Fruit fly (Drosophila melanogaster) whole organism, wandering third instar larva: ENCODE results near the gene sunz.

Source experiments
- Abd-B ChIP-seq: fragments of >200 bp; optimal IDR thresholded peaks from 2 replicates; lab custom pipeline; 2017; ENCODE audit warnings: missing biosample characterization, missing genetic modification characterization
- CG32264 ChIP-seq: fragments of 200-800 bp; sonication (Bioruptor generic); optimal IDR thresholded peaks from 2 replicates; lab custom pipeline; 2016; ENCODE audit warnings: missing biosample characterization, missing genetic modification characterization
- CG9705 ChIP-seq: fragments of 200-800 bp; sonication (Bioruptor generic); optimal IDR thresholded peaks from 2 replicates; lab custom pipeline; 2018; ENCODE audit warnings: missing biosample characterization, mild to moderate bottlenecking, missing genetic modification characterization
- Dfd ChIP-seq: fragments of >200 bp; optimal IDR thresholded peaks from 2 replicates; lab custom pipeline; 2017; ENCODE audit warnings: missing biosample characterization, missing genetic modification characterization
- GATAd ChIP-seq: sonication (Bioruptor generic); optimal IDR thresholded peaks from 2 replicates; lab custom pipeline; 2016; ENCODE audit warnings: missing biosample characterization, missing genetic modification characterization
- HLH106 ChIP-seq: fragments of 200-800 bp; optimal IDR thresholded peaks from 3 replicates; lab custom pipeline; 2019; ENCODE audit warnings: missing biosample characterization, mild to moderate bottlenecking, missing genetic modification characterization, moderate library complexity
- Hnf4 ChIP-seq: fragments of 200-800 bp; sonication (Bioruptor generic); optimal IDR thresholded peaks from 2 replicates; lab custom pipeline; 2016; ENCODE audit warnings: missing biosample characterization, mild to moderate bottlenecking, missing genetic modification characterization
- Hr78 ChIP-seq: fragments of >200 bp; optimal IDR thresholded peaks from 2 replicates; lab custom pipeline; 2017; ENCODE audit warnings: missing biosample characterization, missing genetic modification characterization
- Hr83 ChIP-seq: fragments of 200-300 bp; sonication (Bioruptor generic); optimal IDR thresholded peaks from 2 replicates; lab custom pipeline; 2016; ENCODE audit warnings: missing biosample characterization, mild to moderate bottlenecking, missing genetic modification characterization, moderate library complexity; ENCODE audit not compliant: poor library complexity, severe bottlenecking
- Mio ChIP-seq: sonication (Bioruptor generic); optimal IDR thresholded peaks from 2 replicates; lab custom pipeline; 2016; ENCODE audit warnings: missing biosample characterization, missing genetic modification characterization
- Myc ChIP-seq: fragments of >200 bp; optimal IDR thresholded peaks from 2 replicates; lab custom pipeline; 2017
- Rel ChIP-seq, 2 experiments: fragments of 200-800 bp; sonication (Bioruptor generic) in 1 of 2; optimal IDR thresholded peaks; 2 replicates in 1 of 2; 3 replicates in 1 of 2; lab custom pipeline; 2016 to 2019; ENCODE audit warnings: mild to moderate bottlenecking in 2 of 2, missing biosample characterization in 2 of 2, missing genetic modification characterization in 2 of 2, moderate library complexity in 1 of 2
- Sp1 ChIP-seq: fragments of 200-800 bp; sonication (Bioruptor generic); optimal IDR thresholded peaks from 3 replicates; lab custom pipeline; 2019; ENCODE audit warnings: missing biosample characterization, mild to moderate bottlenecking, missing genetic modification characterization, moderate library complexity
- Vsx2 ChIP-seq: fragments of 200-300, 225-300 bp; sonication (Bioruptor generic); optimal IDR thresholded peaks from 2 replicates; lab custom pipeline; 2018; ENCODE audit warnings: missing biosample characterization, missing genetic modification characterization; ENCODE audit not compliant: partially characterized antibody
- brk ChIP-seq: fragments of 200-800 bp; sonication (Bioruptor generic); optimal IDR thresholded peaks from 2 replicates; lab custom pipeline; 2016; ENCODE audit warnings: missing biosample characterization, mild to moderate bottlenecking, missing genetic modification characterization
- dl ChIP-seq, 2 experiments: fragments of 175-275, 200-275 bp in 1 of 2; fragments of 200-275 bp in 1 of 2; sonication (Bioruptor generic); optimal IDR thresholded peaks; lab custom pipeline; 2018; ENCODE audit warnings: mild to moderate bottlenecking in 2 of 2, missing biosample characterization in 2 of 2, missing genetic modification characterization in 2 of 2, moderate library complexity in 2 of 2; ENCODE audit not compliant: partially characterized antibody in 2 of 2, insufficient read depth in 1 of 2
- dmrt93B ChIP-seq: fragments of 200-800 bp; sonication (Bioruptor generic); optimal IDR thresholded peaks from 2 replicates; lab custom pipeline; 2018; ENCODE audit warnings: missing biosample characterization, mild to moderate bottlenecking, missing genetic modification characterization
- dsf ChIP-seq: sonication (Bioruptor generic); optimal IDR thresholded peaks from 2 replicates; lab custom pipeline; 2016; ENCODE audit warnings: missing biosample characterization, missing genetic modification characterization, borderline replicate concordance
- ey ChIP-seq: fragments of 200-800 bp; sonication (Bioruptor generic); optimal IDR thresholded peaks from 2 replicates; lab custom pipeline; 2016; ENCODE audit warnings: missing biosample characterization, missing genetic modification characterization
- h ChIP-seq: fragments of 200-800 bp; sonication (Bioruptor generic); optimal IDR thresholded peaks from 3 replicates; lab custom pipeline; 2016; ENCODE audit warnings: missing biosample characterization, mild to moderate bottlenecking, missing genetic modification characterization
- jim ChIP-seq: fragments of 175-275, 200-325 bp; sonication (Bioruptor generic); optimal IDR thresholded peaks from 2 replicates; lab custom pipeline; 2016; ENCODE audit warnings: missing biosample characterization, mild to moderate bottlenecking, missing genetic modification characterization
- lola ChIP-seq: fragments of >200 bp; optimal IDR thresholded peaks from 2 replicates; lab custom pipeline; 2017; ENCODE audit warnings: missing biosample characterization, missing genetic modification characterization
- psq ChIP-seq: fragments of 200-800 bp; sonication (Bioruptor generic); optimal IDR thresholded peaks from 3 replicates; lab custom pipeline; 2017; ENCODE audit warnings: missing biosample characterization, mild to moderate bottlenecking, missing genetic modification characterization, moderate library complexity
- sv ChIP-seq: fragments of 200-800 bp; sonication (Bioruptor generic); optimal IDR thresholded peaks from 3 replicates; lab custom pipeline; 2016; ENCODE audit warnings: missing biosample characterization, missing genetic modification characterization
- tai ChIP-seq: sonication (Bioruptor generic); optimal IDR thresholded peaks from 2 replicates; lab custom pipeline; 2016; ENCODE audit warnings: missing biosample characterization, missing genetic modification characterization

sunz gene

DNA sequence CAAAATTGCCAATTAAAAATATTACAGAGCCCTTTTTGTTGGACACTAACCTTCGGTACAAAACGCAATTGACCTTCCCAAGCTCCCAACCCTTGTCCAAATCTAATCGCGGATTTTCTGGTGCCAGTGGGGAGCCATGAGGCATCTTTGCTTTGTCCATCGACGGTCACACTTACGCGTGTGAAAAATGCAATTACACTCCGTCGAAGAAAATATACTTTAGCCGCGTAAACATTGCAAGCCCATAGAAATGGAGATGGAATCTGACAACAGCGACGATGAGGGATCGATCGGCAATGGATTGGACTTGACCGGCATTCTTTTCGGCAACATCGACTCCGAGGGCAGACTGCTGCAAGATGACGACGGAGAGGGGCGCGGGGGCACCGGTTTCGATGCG, 16.8 kb downstream of the sunz start, which contains the start of gene Taf1:
Taf1 (plus strand) TSS at position 150 of the 400 bp plus-strand sequence.
- no peak for TF ChIP-seq Abd-B
- TF ChIP-seq psq, result no peak
- no peak for TF ChIP-seq Hr78 (GFP tag; lab: Kevin White, UChicago)
- no peak for TF ChIP-seq sv (GFP tag; lab: Kevin White, UChicago)
- peak; percentile 65 for TF ChIP-seq Myc

DNA sequence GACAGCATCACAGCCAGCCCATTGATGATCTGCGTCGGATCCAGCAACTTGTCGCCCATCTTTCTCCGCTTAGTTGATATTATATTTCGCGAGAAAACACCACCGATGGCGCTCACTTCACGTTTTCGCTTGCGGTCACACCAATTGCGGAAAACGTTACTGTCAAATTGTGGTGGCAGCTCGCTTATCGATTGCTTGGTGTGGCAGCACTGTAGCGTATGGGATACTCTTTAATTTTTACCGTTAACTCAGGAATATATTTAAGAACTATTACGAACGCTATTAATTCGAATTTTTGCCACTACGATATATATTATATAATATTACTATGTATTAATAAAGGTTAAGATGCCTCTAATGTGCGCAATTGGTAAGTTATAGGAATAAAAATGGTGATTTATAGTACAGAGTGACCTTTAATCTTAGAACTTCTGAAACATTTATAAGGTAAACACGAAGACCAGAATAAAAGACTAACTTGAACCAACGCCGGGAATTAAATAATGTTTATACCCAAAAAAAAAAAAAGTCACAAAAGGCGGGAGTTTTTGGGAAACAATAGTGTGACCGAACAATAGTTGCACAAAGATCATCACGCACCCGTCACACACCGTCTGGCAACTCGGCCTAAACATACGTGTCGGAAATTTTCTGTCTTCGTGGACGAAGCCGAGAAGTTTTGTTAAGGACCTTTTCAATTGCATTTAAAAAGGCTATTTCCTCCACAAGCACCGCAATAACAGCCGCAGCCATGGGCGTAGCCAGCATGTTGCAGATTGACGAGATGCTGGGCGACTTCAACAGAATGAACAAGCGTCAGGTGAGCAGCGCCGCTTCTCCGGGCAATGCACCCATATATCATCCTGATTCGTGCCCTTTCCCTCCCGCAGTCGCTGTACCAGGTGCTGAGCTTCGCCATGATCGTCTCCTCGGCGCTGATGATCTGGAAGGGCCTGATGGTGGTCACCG, 27.6 kb downstream of the sunz start, which contains the start of the genes CG1307 and twr:
CG1307 (minus strand) TSS at position 165 of the 969 bp plus-strand sequence.
twr (plus strand) TSS at position 605 of the 969 bp plus-strand sequence.
- no peak for TF ChIP-seq ey (GFP tag; lab: Kevin White, UChicago)
- peak; percentile 5 for TF ChIP-seq Hr83 (GFP tag; lab: Kevin White, UChicago)

DNA sequence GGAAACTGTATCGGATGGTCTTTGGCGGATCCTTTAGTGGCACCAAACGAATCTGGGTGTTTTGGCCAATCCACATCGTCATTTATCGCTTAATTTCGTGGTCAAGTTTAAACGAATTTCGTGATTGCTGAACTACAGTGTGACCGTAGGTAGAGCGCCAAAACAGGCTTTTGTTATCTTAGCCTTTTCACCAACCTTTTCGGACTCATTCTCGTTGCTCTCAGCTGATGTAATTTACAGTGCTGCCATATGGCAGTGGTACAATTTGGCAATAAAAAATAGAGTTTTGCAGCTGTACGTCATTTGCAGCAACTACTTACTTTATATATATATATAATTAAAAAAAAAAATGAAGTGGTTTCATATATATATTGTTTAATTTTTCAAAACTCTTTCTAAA, 30.0 kb downstream of the sunz start, which contains the start of gene agt:
agt (minus strand) TSS at position 160 of the 400 bp plus-strand sequence.
- TF ChIP-seq CG32264 (GFP tag; lab: Kevin White, UChicago) (no peak), dl (GFP tag; optimal IDR thresholded peaks at IDR 0.05; lab: Kevin White, UChicago; ENCODE audit: insufficient read depth in 1 of 2, partially characterized antibody in 2 of 2) (no peak), Hnf4 (GFP tag; lab: Kevin White, UChicago) (no peak), Myc (peak; percentile 74), Hr78 (GFP tag; lab: Kevin White, UChicago) (no peak), Rel (GFP tag; optimal IDR thresholded peaks at IDR 0.05; lab: Kevin White, UChicago) (no peak), Rel (tag; optimal IDR thresholded peaks at IDR 0.05; lab: Kevin White, UChicago) (peak; percentile 45), dsf (GFP tag; lab: Kevin White, UChicago) (no peak), GATAd (GFP tag; lab: Kevin White, UChicago) (no peak)

DNA sequence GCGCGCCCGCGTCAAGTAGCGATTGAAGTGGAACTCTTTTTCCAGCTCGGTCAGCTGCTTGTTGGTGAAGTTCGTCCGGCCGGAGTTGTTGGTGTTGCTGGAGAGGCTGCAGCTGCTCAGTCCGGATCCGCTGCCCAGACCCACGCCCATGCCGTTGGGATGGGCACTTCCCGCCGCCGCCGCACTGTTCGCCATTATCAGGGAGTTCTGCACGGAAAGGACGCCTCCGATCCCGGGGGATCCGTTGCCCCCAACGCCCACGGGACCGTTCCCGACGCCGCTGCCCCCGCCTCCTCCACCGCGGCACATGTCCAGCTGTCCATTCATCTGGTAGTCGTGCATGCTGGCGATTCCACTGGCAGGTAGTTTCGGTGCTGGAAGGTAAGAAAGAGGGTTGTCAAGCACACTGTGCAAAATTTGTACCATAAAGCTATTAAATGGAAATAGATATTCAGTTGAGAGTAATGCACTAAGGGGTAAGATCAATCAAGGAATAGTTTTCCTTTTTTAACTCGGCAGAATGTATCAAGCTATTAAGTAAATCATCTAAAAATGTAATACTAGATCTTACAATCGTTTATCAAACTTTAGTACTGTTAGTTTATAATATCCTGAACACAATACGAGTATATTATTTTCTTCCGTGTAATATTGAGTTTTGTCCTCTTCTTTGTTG, 32.8 kb downstream of the sunz start:
- TF ChIP-seq Dfd (GFP tag; lab: Kevin White, UChicago) (peak; percentile 98), Hnf4 (GFP tag; lab: Kevin White, UChicago) (no peak)

DNA sequence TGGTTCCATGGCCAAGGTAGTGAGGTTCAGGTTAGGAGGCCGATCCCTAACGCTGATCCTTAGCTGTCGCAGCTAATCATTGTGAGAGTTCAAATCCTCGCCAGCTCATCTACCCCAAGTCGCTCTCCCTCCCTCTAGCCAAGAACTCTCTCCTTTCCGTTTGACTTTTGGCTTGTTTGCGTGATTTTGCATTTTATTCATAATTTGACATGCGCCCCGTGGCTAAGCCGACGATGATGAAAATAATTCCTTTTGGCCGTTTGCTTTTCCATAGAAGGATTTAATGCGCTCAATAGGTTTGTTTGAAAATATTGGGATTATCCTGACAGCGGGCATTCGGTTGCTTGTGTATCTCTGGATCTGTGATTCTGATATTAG, 33.3 kb downstream of the sunz start:
- TF ChIP-seq Myc (no peak), brk (GFP tag; lab: Kevin White, UChicago) (no peak), jim (GFP tag; lab: Kevin White, UChicago) (no peak), dmrt93B (no peak), Hr78 (GFP tag; lab: Kevin White, UChicago) (no peak), Mio (GFP tag; lab: Kevin White, UChicago) (no peak), h (no peak), CG9705 (GFP tag; lab: Kevin White, UChicago) (no peak), dsf (GFP tag; lab: Kevin White, UChicago) (no peak), Sp1 (no peak), lola (GFP tag; lab: Kevin White, UChicago) (no peak), Vsx2 (GFP tag; lab: Kevin White, UChicago) (no peak), Hr83 (GFP tag; lab: Kevin White, UChicago) (no peak), tai (GFP tag; lab: Kevin White, UChicago) (no peak), GATAd (GFP tag; lab: Kevin White, UChicago) (no peak), HLH106 (tag; lab: Kevin White, UChicago) (no peak), CG32264 (GFP tag; lab: Kevin White, UChicago) (no peak), Rel (GFP tag; optimal IDR thresholded peaks at IDR 0.05; lab: Kevin White, UChicago) (no peak), Rel (tag; optimal IDR thresholded peaks at IDR 0.05; lab: Kevin White, UChicago) (no peak)
